Worm (Caenorhabditis elegans): ENCODE results near the gene sri-73.

DNA sequence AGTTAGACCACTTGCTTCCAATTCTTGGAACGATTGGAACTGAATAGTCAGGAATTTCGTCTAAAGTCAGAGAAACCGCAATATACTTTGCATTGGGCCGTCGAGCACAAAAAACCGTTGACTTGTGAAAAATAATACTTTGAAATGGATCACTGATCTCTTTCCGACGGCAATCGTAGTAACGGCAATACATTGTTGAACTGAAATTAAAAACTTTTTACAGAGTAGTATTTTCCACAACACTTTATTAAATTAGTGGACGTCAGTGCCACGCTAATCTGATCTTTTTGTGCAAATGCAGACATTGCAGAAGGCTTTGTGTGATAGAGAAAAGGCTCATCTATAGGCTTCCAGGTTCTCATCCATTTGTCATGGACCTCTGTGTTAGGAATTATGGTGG, 13.5 kb downstream of the sri-73 start:
- no peak for TF ChIP-seq him-1 (tag; optimal IDR thresholded peaks at IDR 0.05)
- TF ChIP-seq dao-5 (tag; optimal IDR thresholded peaks at IDR 0.05) = no peak
- no peak for TF ChIP-seq W03F9.2 (tag; optimal IDR thresholded peaks at IDR 0.05)
